Fruit fly (Drosophila melanogaster) whole organism, prepupa: ENCODE data around the gene CG11444.
A peak's percentile ranks its signal among the peaks of the same experiment; 100 is the strongest.

Experiments used
- CG32006 ChIP-seq: fragments of 200-800 bp; sonication (Bioruptor generic); optimal IDR thresholded peaks from 3 replicates; lab custom pipeline; 2017; ENCODE audit warnings: missing biosample characterization, mild to moderate bottlenecking, missing genetic modification characterization
- Hr38 ChIP-seq: sonication (Bioruptor generic); optimal IDR thresholded peaks from 2 replicates; lab custom pipeline; 2016; ENCODE audit warnings: missing biosample characterization, missing genetic modification characterization
- Sox15 ChIP-seq: fragments of 200-800 bp; sonication (Bioruptor generic); optimal IDR thresholded peaks from 3 replicates; lab custom pipeline; 2016; ENCODE audit warnings: missing biosample characterization, missing genetic modification characterization
- salr ChIP-seq, 2 experiments: fragments of 200-800 bp; sonication (Bioruptor generic); optimal IDR thresholded peaks; 3 replicates each; lab custom pipeline; 2016 to 2018; ENCODE audit warnings: missing biosample characterization in 2 of 2, missing genetic modification characterization in 2 of 2, mild to moderate bottlenecking in 1 of 2

DNA sequence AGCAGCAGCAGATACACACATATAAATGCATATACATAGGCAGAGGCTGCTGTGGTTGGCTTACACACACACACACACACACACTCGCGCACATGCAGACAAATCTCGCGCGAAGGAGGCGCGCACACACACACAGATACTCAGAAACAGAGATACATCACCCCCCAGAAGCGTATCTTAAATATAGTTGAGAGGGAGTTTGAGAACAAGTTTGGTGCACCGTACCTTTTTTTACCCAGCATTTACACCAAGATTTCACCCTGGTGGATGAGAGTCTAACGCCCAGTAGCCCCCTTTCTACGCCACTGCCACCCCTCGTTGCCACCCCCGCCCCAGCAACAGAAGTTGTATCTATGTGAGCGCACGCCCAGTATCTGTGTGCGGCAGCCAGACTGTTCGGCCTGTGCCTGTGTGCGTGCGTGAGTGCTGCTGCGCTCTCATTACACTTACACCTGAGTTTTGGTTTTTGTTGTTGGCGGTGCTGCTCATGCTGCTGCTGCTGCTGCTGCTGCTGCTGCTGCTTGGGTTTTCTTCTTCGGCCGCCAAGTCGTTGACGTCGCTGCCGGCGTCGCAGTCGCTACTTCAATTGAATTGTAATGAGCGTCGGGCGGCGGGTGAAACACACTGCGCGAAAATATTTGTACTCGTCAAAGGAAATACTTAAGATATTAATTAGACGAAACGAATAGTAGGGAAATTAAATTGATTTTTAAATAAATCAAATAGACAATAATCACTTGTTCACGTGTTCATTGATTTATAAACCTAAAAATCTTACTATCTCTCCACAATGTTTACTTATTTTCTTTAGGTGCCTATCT is 36.0 kb upstream of the CG11444 start:
- TF ChIP-seq CG32006 (GFP tag; lab: Kevin White, UChicago) (peak; percentile 93), salr (GFP tag; optimal IDR thresholded peaks at IDR 0.05; lab: Kevin White, UChicago) (peak; percentile 79 to 95), Hr38 (GFP tag; lab: Kevin White, UChicago) (no peak), Sox15 (GFP tag; lab: Kevin White, UChicago) (peak; percentile 96)
